Fruit fly (Drosophila melanogaster) whole organism, embryonic: ENCODE results near the gene CG13113.

Experiments
- CG10267 ChIP-seq: fragments of 200-800 bp; sonication (Bioruptor generic); optimal IDR thresholded peaks from 2 replicates; lab custom pipeline; 2018; ENCODE audit warnings: missing biosample characterization, mild to moderate bottlenecking, missing genetic modification characterization, moderate library complexity
- CG12236 ChIP-seq: fragments of 200-800 bp; sonication (Bioruptor generic); optimal IDR thresholded peaks from 2 replicates; lab custom pipeline; 2016; ENCODE audit warnings: missing biosample characterization, missing genetic modification characterization
- Dll ChIP-seq: fragments of 200-800 bp; sonication (Bioruptor generic); IDR thresholded peaks from 4 replicates; pipeline ENCODE4 v1.3.6; 2022; ENCODE audit warnings: missing biosample characterization, missing genetic modification characterization; ENCODE audit not compliant: partially characterized antibody
- Rx ChIP-seq: fragments of 200-800 bp; sonication (Bioruptor generic); IDR thresholded peaks from 2 replicates; pipeline ENCODE4 v1.3.6; 2022; ENCODE audit warnings: missing biosample characterization, missing genetic modification characterization
- ash1 ChIP-seq: fragments of 200-800 bp; sonication (Bioruptor generic); optimal IDR thresholded peaks from 2 replicates; lab custom pipeline; 2018; ENCODE audit warnings: missing biosample characterization, mild to moderate bottlenecking, missing genetic modification characterization
- crc ChIP-seq: fragments of 200-800 bp; sonication (Bioruptor generic); optimal IDR thresholded peaks from 2 replicates; lab custom pipeline; 2016; ENCODE audit warnings: missing biosample characterization, missing genetic modification characterization
- crp ChIP-seq, 2 experiments: fragments of 200-800 bp; sonication (Bioruptor generic); optimal IDR thresholded peaks; 2 replicates in 1 of 2; 3 replicates in 1 of 2; lab custom pipeline; 2017; ENCODE audit warnings: missing biosample characterization in 2 of 2, missing genetic modification characterization in 2 of 2, mild to moderate bottlenecking in 1 of 2, moderate library complexity in 1 of 2
- da ChIP-seq: fragments of 200-800 bp; sonication (Bioruptor generic); optimal IDR thresholded peaks from 2 replicates; lab custom pipeline; 2016; ENCODE audit warnings: missing biosample characterization, missing genetic modification characterization
- eve ChIP-seq, 2 experiments: fragments of >200 bp; optimal IDR thresholded peaks; 2 replicates each; lab custom pipeline; 2017; ENCODE audit warnings: missing biosample characterization in 2 of 2, missing genetic modification characterization in 2 of 2
- jigr1 ChIP-seq: fragments of 200-800 bp; sonication (Bioruptor generic); IDR thresholded peaks from 3 replicates; pipeline ENCODE4 v1.3.6; 2022; ENCODE audit warnings: missing biosample characterization, missing genetic modification characterization
- jumu ChIP-seq: fragments of 200-800 bp; sonication (Bioruptor generic); optimal IDR thresholded peaks from 3 replicates; lab custom pipeline; 2016; ENCODE audit warnings: missing biosample characterization, missing genetic modification characterization
- schlank ChIP-seq: fragments of 200-800 bp; sonication (Bioruptor generic); optimal IDR thresholded peaks from 2 replicates; lab custom pipeline; 2018; ENCODE audit warnings: missing biosample characterization, mild to moderate bottlenecking, missing genetic modification characterization

- TF ChIP-seq ash1 (GFP tag; lab: Kevin White, UChicago) (no peak), CG10267 (no peak), eve (GFP tag; optimal IDR thresholded peaks at IDR 0.05; lab: Kevin White, UChicago) (no peak), Rx (GFP tag; lab: Robert Waterston, UW) (no peak), crp (GFP tag; optimal IDR thresholded peaks at IDR 0.05; lab: Kevin White, UChicago) (no peak), jumu (GFP tag; lab: Kevin White, UChicago) (no peak), schlank (tag; lab: Kevin White, UChicago) (no peak), crc (GFP tag; lab: Kevin White, UChicago) (no peak), da (GFP tag; lab: Kevin White, UChicago) (no peak), CG12236 (GFP tag; lab: Kevin White, UChicago) (no peak), jigr1 (GFP tag; lab: Robert Waterston, UW) (no peak), Dll (GFP tag; lab: Robert Waterston, UW) (no peak)
Measured at dm6 chr2L:9506535-9507036, 37.4 kb upstream of the CG13113 start.
